Worm (Caenorhabditis elegans) whole organism, L4 larva: ENCODE data around the gene Y36E3A.2.
A peak's percentile ranks its signal among the peaks of the same experiment; 100 is the strongest.

ENCODE experiments used
- D1046.2 ChIP-seq: fragments of 200-800 bp; sonication (Bioruptor generic); IDR thresholded peaks from 2 replicates; pipeline ENCODE4 v1.3.6; 2022; ENCODE audit warnings: missing genetic modification characterization, missing compliant biosample characterization
- F26F4.8 ChIP-seq: fragments of 200-800 bp; sonication (Bioruptor generic); conservative IDR thresholded peaks from 2 replicates; pipeline ENCODE4 v1.3.6; 2022; ENCODE audit warnings: missing genetic modification characterization, missing compliant biosample characterization
- F37D6.2 ChIP-seq: sonication (generic microtip); optimal IDR thresholded peaks from 2 replicates; lab custom pipeline; 2016; ENCODE audit warnings: mild to moderate bottlenecking, missing genetic modification characterization, missing compliant biosample characterization
- F44E2.7 ChIP-seq: fragments of 200-800 bp; sonication (Bioruptor generic); IDR thresholded peaks from 2 replicates; pipeline ENCODE4 v2.1.2; 2022; ENCODE audit warnings: missing genetic modification characterization, missing compliant biosample characterization
- F49E8.2 ChIP-seq: sonication (generic microtip); optimal IDR thresholded peaks from 2 replicates; lab custom pipeline; 2016; ENCODE audit warnings: missing compliant biosample characterization, mild to moderate bottlenecking, missing genetic modification characterization, borderline replicate concordance
- T26A8.4 ChIP-seq: fragments of 200-800 bp; sonication (Bioruptor generic); IDR thresholded peaks from 2 replicates; pipeline ENCODE4 v1.3.6; 2022; ENCODE audit warnings: missing genetic modification characterization, missing compliant biosample characterization
- Y105C5A.15 ChIP-seq: fragments of 200-800 bp; sonication (Bioruptor generic); IDR thresholded peaks from 2 replicates; pipeline ENCODE4 v1.3.6; 2022; ENCODE audit warnings: missing genetic modification characterization, missing compliant biosample characterization
- Y48G9A.11 ChIP-seq: fragments of 200-800 bp; sonication (Bioruptor generic); IDR thresholded peaks from 2 replicates; pipeline ENCODE4 v1.3.6; 2022; ENCODE audit warnings: missing genetic modification reagents, missing genetic modification characterization, missing compliant biosample characterization
- Y5F2A.4 ChIP-seq: fragments of 200-800 bp; sonication (Bioruptor generic); optimal IDR thresholded peaks from 2 replicates; lab custom pipeline; 2018; ENCODE audit warnings: mild to moderate bottlenecking, missing genetic modification characterization, missing compliant biosample characterization
- ZK337.2 ChIP-seq: fragments of 200-800 bp; sonication (Bioruptor generic); IDR thresholded peaks from 2 replicates; pipeline ENCODE4 v1.3.6; 2022; ENCODE audit warnings: missing genetic modification reagents, missing genetic modification characterization, missing compliant biosample characterization
- aha-1 ChIP-seq: fragments of 150-350 bp; peaks from one replicate; lab custom pipeline; 2014; ENCODE audit warnings: missing biosample characterization, missing genetic modification characterization
- ama-1 ChIP-seq: fragments of 150-350 bp; optimal IDR thresholded peaks from 2 replicates; lab custom pipeline; 2014; ENCODE audit warnings: inconsistent platforms, mixed read lengths
- attf-4 ChIP-seq: sonication (generic microtip); optimal IDR thresholded peaks from 3 replicates; lab custom pipeline; 2017; ENCODE audit warnings: missing biosample characterization, missing genetic modification characterization
- ceh-20 ChIP-seq: fragments of 200-800 bp; sonication (Bioruptor generic); IDR thresholded peaks from 2 replicates; pipeline ENCODE4 v1.3.6; 2022; ENCODE audit warnings: missing genetic modification reagents, missing genetic modification characterization, missing compliant biosample characterization
- ceh-28 ChIP-seq: fragments of 150-350 bp; optimal IDR thresholded peaks from 2 replicates; lab custom pipeline; 2014; ENCODE audit warnings: missing biosample characterization, missing genetic modification reagents, missing genetic modification characterization
- ceh-44 ChIP-seq: fragments of 200-800 bp; sonication (Bioruptor generic); IDR thresholded peaks from 2 replicates; pipeline ENCODE4 v1.3.6; 2022; ENCODE audit warnings: missing genetic modification reagents, missing genetic modification characterization, missing compliant biosample characterization
- ceh-62 ChIP-seq: sonication (generic microtip); optimal IDR thresholded peaks from 2 replicates; lab custom pipeline; 2017; ENCODE audit warnings: missing biosample characterization, missing genetic modification characterization
- ces-1 ChIP-seq: fragments of 150-350 bp; sonication (generic microtip); optimal IDR thresholded peaks from 4 replicates; lab custom pipeline; 2014; ENCODE audit warnings: missing biosample characterization, missing genetic modification reagents, missing genetic modification characterization
- daf-12 ChIP-seq: fragments of 150-350 bp; optimal IDR thresholded peaks from 2 replicates; lab custom pipeline; 2014; ENCODE audit warnings: missing biosample characterization, missing genetic modification reagents, missing genetic modification characterization
- daf-16 ChIP-seq, 3 experiments: sonication (generic microtip); optimal IDR thresholded peaks; 2 replicates each; lab custom pipeline; 2016 to 2017; ENCODE audit warnings: missing genetic modification characterization in 3 of 3, missing genetic modification reagents in 3 of 3, mild to moderate bottlenecking in 2 of 3, missing compliant biosample characterization in 2 of 3, missing biosample characterization in 1 of 3, moderate library complexity in 1 of 3
- daf-19 ChIP-seq: fragments of 200-800 bp; sonication (Bioruptor generic); conservative IDR thresholded peaks from 2 replicates; pipeline ENCODE4 v1.3.6; 2022; ENCODE audit warnings: missing genetic modification characterization, missing compliant biosample characterization
- dmd-6 ChIP-seq: fragments of 200-800 bp; sonication (Bioruptor generic); IDR thresholded peaks from 2 replicates; pipeline ENCODE4 v1.3.6; 2022; ENCODE audit warnings: missing genetic modification reagents, missing genetic modification characterization, missing compliant biosample characterization
- dpl-1 ChIP-seq: fragments of 150-350 bp; optimal IDR thresholded peaks from 2 replicates; lab custom pipeline; 2014; ENCODE audit warnings: missing biosample characterization, missing genetic modification reagents, missing genetic modification characterization
- egl-43 ChIP-seq: fragments of 200-800 bp; sonication (Bioruptor generic); IDR thresholded peaks from 2 replicates; pipeline ENCODE4 v1.3.6; 2022; ENCODE audit warnings: missing genetic modification reagents, missing genetic modification characterization, missing compliant biosample characterization
- fkh-10 ChIP-seq: fragments of 150-350 bp; optimal IDR thresholded peaks from 2 replicates; lab custom pipeline; 2014; ENCODE audit warnings: missing biosample characterization, missing genetic modification reagents, missing genetic modification characterization
- hif-1 ChIP-seq, 2 experiments: sonication (generic microtip); optimal IDR thresholded peaks; 2 replicates each; lab custom pipeline; 2016 to 2017; ENCODE audit warnings: missing compliant biosample characterization in 2 of 2, missing genetic modification characterization in 2 of 2, missing genetic modification reagents in 2 of 2, missing genotype in 2 of 2, mild to moderate bottlenecking in 1 of 2
- hlh-30 ChIP-seq: sonication (generic microtip); optimal IDR thresholded peaks from 2 replicates; lab custom pipeline; 2017; ENCODE audit warnings: antibody characterized with exemption, mild to moderate bottlenecking, missing genetic modification characterization, missing compliant biosample characterization; ENCODE audit not compliant: insufficient read depth
- hmg-1.1 ChIP-seq: fragments of 200-800 bp; sonication (Bioruptor generic); IDR thresholded peaks from 2 replicates; pipeline ENCODE4 v1.3.6; 2022; ENCODE audit warnings: missing genetic modification reagents, missing genetic modification characterization, missing compliant biosample characterization
- lim-7 ChIP-seq: fragments of 200-800 bp; sonication (Bioruptor generic); IDR thresholded peaks from 2 replicates; pipeline ENCODE4 v1.3.6; 2022; ENCODE audit warnings: missing genetic modification characterization, missing compliant biosample characterization
- lir-3 ChIP-seq: sonication (generic microtip); optimal IDR thresholded peaks from 2 replicates; lab custom pipeline; 2016; ENCODE audit warnings: mild to moderate bottlenecking, missing genetic modification characterization, missing compliant biosample characterization
- madf-5 ChIP-seq, 2 experiments: fragments of 200-800 bp; sonication (Bioruptor generic); IDR thresholded peaks; 2 replicates each; pipeline ENCODE4 v1.3.6; 2022; ENCODE audit warnings: missing compliant biosample characterization in 2 of 2, missing genetic modification characterization in 2 of 2
- madf-9 ChIP-seq: fragments of 200-800 bp; sonication (Bioruptor generic); conservative IDR thresholded peaks from 2 replicates; pipeline ENCODE4 v1.3.6; 2022; ENCODE audit warnings: missing genetic modification reagents, missing genetic modification characterization, missing compliant biosample characterization
- mdl-1 ChIP-seq, 2 experiments: fragments of 150-350 bp in 1 of 2; sonication (generic microtip) in 1 of 2; optimal IDR thresholded peaks; 2 replicates each; lab custom pipeline; 2014 to 2017; ENCODE audit warnings: missing biosample characterization in 2 of 2, missing genetic modification characterization in 2 of 2
- mdt-29 ChIP-seq: fragments of 200-800 bp; sonication (Bioruptor generic); IDR thresholded peaks from 2 replicates; pipeline ENCODE4 v1.3.6; 2022; ENCODE audit warnings: missing genetic modification reagents, missing genetic modification characterization, missing compliant biosample characterization
- mes-2 ChIP-seq: sonication (generic microtip); optimal IDR thresholded peaks from 2 replicates; lab custom pipeline; 2016; ENCODE audit warnings: missing genotype, mild to moderate bottlenecking, missing genetic modification characterization, missing compliant biosample characterization; ENCODE audit not compliant: poor library complexity, severe bottlenecking
- nhr-102 ChIP-seq: sonication (generic microtip); optimal IDR thresholded peaks from 2 replicates; lab custom pipeline; 2016; ENCODE audit warnings: mild to moderate bottlenecking, missing genetic modification characterization, moderate library complexity, missing compliant biosample characterization
- nhr-111 ChIP-seq: fragments of 200-800 bp; sonication (Bioruptor generic); optimal IDR thresholded peaks from 2 replicates; lab custom pipeline; 2018; ENCODE audit warnings: mild to moderate bottlenecking, missing genetic modification characterization, missing compliant biosample characterization
- nhr-25 ChIP-seq: sonication (generic microtip); optimal IDR thresholded peaks from 2 replicates; lab custom pipeline; 2017; ENCODE audit warnings: missing genetic modification characterization, mild to moderate bottlenecking, missing compliant biosample characterization, antibody characterized with exemption, moderate library complexity, borderline replicate concordance; ENCODE audit not compliant: insufficient read depth
- pha-4 ChIP-seq, 2 experiments: fragments of 150-350 bp in 1 of 2; fragments of 200-800 bp in 1 of 2; sonication (Bioruptor generic) in 1 of 2; IDR thresholded peaks in 1 of 2; optimal IDR thresholded peaks in 1 of 2; 2 replicates each; pipeline versions ENCODE4 v1.3.6 to Lab custom; 2014 to 2022; ENCODE audit warnings: missing genetic modification characterization in 2 of 2, missing genetic modification reagents in 2 of 2, missing biosample characterization in 1 of 2, missing compliant biosample characterization in 1 of 2
- php-3 ChIP-seq: fragments of 200-800 bp; sonication (Bioruptor generic); IDR thresholded peaks from 2 replicates; pipeline ENCODE4 v1.3.6; 2022; ENCODE audit warnings: missing genetic modification reagents, missing genetic modification characterization, missing compliant biosample characterization
- rbr-2 ChIP-seq: sonication (generic microtip); optimal IDR thresholded peaks from 2 replicates; lab custom pipeline; 2016; ENCODE audit warnings: missing genotype, missing genetic modification characterization, missing compliant biosample characterization
- set-16 ChIP-seq: fragments of 200-800 bp; sonication (Bioruptor generic); IDR thresholded peaks from 2 replicates; pipeline ENCODE4 v1.3.6; 2022; ENCODE audit warnings: missing genetic modification reagents, missing genetic modification characterization, missing compliant biosample characterization
- skn-1 ChIP-seq: fragments of 150-350 bp; optimal IDR thresholded peaks from 2 replicates; lab custom pipeline; 2014; ENCODE audit warnings: missing biosample characterization, missing genetic modification characterization
- spr-1 ChIP-seq: sonication (generic microtip); optimal IDR thresholded peaks from 2 replicates; lab custom pipeline; 2016; ENCODE audit warnings: mild to moderate bottlenecking, missing genetic modification characterization, missing compliant biosample characterization
- spr-3 ChIP-seq: fragments of 200-800 bp; sonication (Bioruptor generic); optimal IDR thresholded peaks from 2 replicates; lab custom pipeline; 2018; ENCODE audit warnings: mild to moderate bottlenecking, missing genetic modification characterization, missing compliant biosample characterization
- unc-130 ChIP-seq: sonication (generic microtip); optimal IDR thresholded peaks from 2 replicates; lab custom pipeline; 2016; ENCODE audit warnings: missing genetic modification reagents, missing genetic modification characterization, missing compliant biosample characterization
- zfp-2 ChIP-seq: sonication (generic microtip); optimal IDR thresholded peaks from 2 replicates; lab custom pipeline; 2016; ENCODE audit warnings: mild to moderate bottlenecking, missing genetic modification characterization, missing compliant biosample characterization
- ztf-11 ChIP-seq: fragments of 150-350 bp; optimal IDR thresholded peaks from 2 replicates; lab custom pipeline; 2014; ENCODE audit warnings: missing biosample characterization, missing genetic modification characterization

The Y36E3A.2 gene

ce11 chrV:15465032-15465727 is 39.3 kb downstream of the Y36E3A.2 start, which contains the start of gene pqn-71 (continued):
- TF ChIP-seq lir-3 (tag; lab: Kevin White, UChicago), result peak; percentile 90
- peak; percentile 46 to 77 for TF ChIP-seq mdl-1 (tag; optimal IDR thresholded peaks at IDR 0.05; lab: Kevin White, UChicago)
- peak; percentile 93 for TF ChIP-seq mdt-29 (GFP tag; lab: Robert Waterston, UW)
- TF ChIP-seq ceh-28, result no peak
- no peak for TF ChIP-seq aha-1 (tag; lab: Kevin White, UChicago)
- TF ChIP-seq ceh-62, result no peak
- peak; percentile 95 for TF ChIP-seq spr-1
- TF ChIP-seq F49E8.2 (tag; lab: Kevin White, UChicago), result peak; percentile 91
- peak; percentile 80 for TF ChIP-seq nhr-25 (tag; lab: Kevin White, UChicago)
- peak; percentile 91 to 96 for TF ChIP-seq daf-16 (GFP tag; optimal IDR thresholded peaks at IDR 0.05; lab: Kevin White, UChicago)
- TF ChIP-seq daf-16 (tag; optimal IDR thresholded peaks at IDR 0.05; lab: Kevin White, UChicago), result peak; percentile 84
- peak; percentile 80 for TF ChIP-seq php-3
- TF ChIP-seq hif-1 (tag; optimal IDR thresholded peaks at IDR 0.05; lab: Kevin White, UChicago), result peak; percentile 47 to 74
- TF ChIP-seq lim-7, result peak; percentile 92
- peak; percentile 63; the same call in 1 of the 2 replicates for TF ChIP-seq set-16 (GFP tag; lab: Robert Waterston, UW)
- peak; percentile 97 for TF ChIP-seq hmg-1.1
- TF ChIP-seq F37D6.2 (tag; lab: Kevin White, UChicago), result peak; percentile 83
- TF ChIP-seq madf-9 (GFP tag; lab: Robert Waterston, UW), result peak; percentile 94
- TF ChIP-seq spr-3, result peak; percentile 91
- peak; percentile 66 for TF ChIP-seq dpl-1 (GFP tag; lab: Kevin White, UChicago)
- peak; percentile 82; the same call in 1 of the 2 replicates for TF ChIP-seq daf-19 (GFP tag; lab: Robert Waterston, UW)
- TF ChIP-seq madf-5 (GFP tag; IDR thresholded peaks at IDR 0.05; lab: Robert Waterston, UW), result peak; percentile 94 to 95
- TF ChIP-seq mes-2 (tag; lab: Kevin White, UChicago), result peak; percentile 85
- TF ChIP-seq egl-43, result peak; percentile 97
- TF ChIP-seq skn-1, result no peak
- no peak for TF ChIP-seq ztf-11
- peak; percentile 86 for TF ChIP-seq nhr-111 (GFP tag; lab: Kevin White, UChicago)
- peak; percentile 92 for TF ChIP-seq Y48G9A.11 (GFP tag; lab: Robert Waterston, UW)
- TF ChIP-seq ceh-20, result peak; percentile 89
- TF ChIP-seq zfp-2 (tag; lab: Kevin White, UChicago), result peak; percentile 79
- no peak for TF ChIP-seq ama-1 (lab: Kevin White, UChicago)
- peak; percentile 93 for TF ChIP-seq ceh-44
- TF ChIP-seq Y5F2A.4 (GFP tag; lab: Kevin White, UChicago), result peak; percentile 81
- TF ChIP-seq ces-1 (GFP tag; lab: Kevin White, UChicago), result peak; percentile 36
- TF ChIP-seq dmd-6, result peak; percentile 94
- peak; percentile 93 for TF ChIP-seq unc-130 (GFP tag; lab: Kevin White, UChicago)
- TF ChIP-seq hlh-30 (tag; lab: Kevin White, UChicago), result peak; percentile 91
- peak; percentile 97 for TF ChIP-seq F26F4.8
- peak; percentile 95 for TF ChIP-seq F44E2.7 (GFP tag; lab: Robert Waterston, UW)
- peak; percentile 52 for TF ChIP-seq fkh-10
- peak; percentile 93 for TF ChIP-seq D1046.2 (GFP tag; lab: Robert Waterston, UW)
- TF ChIP-seq ZK337.2, result peak; percentile 60
- TF ChIP-seq rbr-2 (tag; lab: Kevin White, UChicago), result peak; percentile 95
- no peak for TF ChIP-seq daf-12 (tag; lab: Kevin White, UChicago)
- no peak; the same call in none of the 2 replicates for TF ChIP-seq pha-4 (GFP tag; IDR thresholded peaks at IDR 0.05; lab: Robert Waterston, UW)
- peak; percentile 53 for TF ChIP-seq pha-4 (tag; optimal IDR thresholded peaks at IDR 0.05; lab: Kevin White, UChicago)
- TF ChIP-seq T26A8.4 (GFP tag; lab: Robert Waterston, UW), result peak; percentile 95
- peak; percentile 26 for TF ChIP-seq attf-4
- TF ChIP-seq Y105C5A.15, result peak; percentile 97
- no peak for TF ChIP-seq nhr-102 (tag; lab: Kevin White, UChicago)
